Worm (Caenorhabditis elegans) whole organism, midembryonic: ENCODE data around the gene ptr-1.

ENCODE experiments used
- T22C8.4 ChIP-seq: fragments of 200-800 bp; sonication (Bioruptor generic); IDR thresholded peaks from 2 replicates; pipeline ENCODE4 v1.3.6; 2022; ENCODE audit warnings: missing genetic modification characterization, missing compliant biosample characterization
- cog-1 ChIP-seq: sonication (generic microtip); optimal IDR thresholded peaks from 2 replicates; lab custom pipeline; 2016; ENCODE audit warnings: missing genetic modification characterization, missing compliant biosample characterization
- flt-1 ChIP-seq: fragments of 200-800 bp; sonication (Bioruptor generic); IDR thresholded peaks from 2 replicates; pipeline ENCODE4 v1.3.6; 2022; ENCODE audit warnings: missing genetic modification characterization, missing compliant biosample characterization
- klf-2 ChIP-seq: fragments of 200-800 bp; sonication (Bioruptor generic); conservative IDR thresholded peaks from 2 replicates; pipeline ENCODE4 v1.3.6; 2022; ENCODE audit warnings: missing genetic modification reagents, missing genetic modification characterization, missing compliant biosample characterization
- med-1 ChIP-seq: sonication (generic microtip); optimal IDR thresholded peaks from 2 replicates; lab custom pipeline; 2017; ENCODE audit warnings: missing genetic modification characterization, mild to moderate bottlenecking, missing compliant biosample characterization, antibody characterized with exemption, missing genetic modification reagents; ENCODE audit not compliant: insufficient read depth
- ref-1 ChIP-seq: fragments of 200-800 bp; sonication (Bioruptor generic); conservative IDR thresholded peaks from 2 replicates; pipeline ENCODE4 v1.3.6; 2022; ENCODE audit warnings: missing genetic modification reagents, missing genetic modification characterization, missing compliant biosample characterization
- tab-1 ChIP-seq: fragments of 200-800 bp; sonication (Bioruptor generic); IDR thresholded peaks from 2 replicates; pipeline ENCODE4 v1.3.6; 2022; ENCODE audit warnings: missing genetic modification characterization, missing compliant biosample characterization
- ztf-23 ChIP-seq: fragments of 200-800 bp; sonication (Bioruptor generic); IDR thresholded peaks from 2 replicates; pipeline ENCODE4 v1.3.6; 2022; ENCODE audit warnings: missing genetic modification reagents, missing genetic modification characterization, missing compliant biosample characterization
- ztf-29 ChIP-seq: fragments of 200-800 bp; sonication (Bioruptor generic); IDR thresholded peaks from 2 replicates; pipeline ENCODE4 v1.3.6; 2022; ENCODE audit warnings: missing genetic modification reagents, missing genetic modification characterization, missing compliant biosample characterization

The ptr-1 gene

ce11 chrV:9130766-9131165 lies 50.8 kb downstream of the ptr-1 start, which contains the start of gene F21C10.19:
TSS of gene F21C10.19 (plus strand) at chrV:9131066.
- TF ChIP-seq ref-1 (GFP tag; lab: Robert Waterston, UW) (no peak), flt-1 (GFP tag; lab: Robert Waterston, UW) (no peak), tab-1 (GFP tag; lab: Robert Waterston, UW) (no peak), klf-2 (GFP tag; lab: Robert Waterston, UW) (no peak), ztf-23 (GFP tag; lab: Robert Waterston, UW) (no peak), T22C8.4 (GFP tag; lab: Robert Waterston, UW) (no peak), med-1 (GFP tag; lab: Kevin White, UChicago) (no peak), ztf-29 (GFP tag; lab: Robert Waterston, UW) (no peak), cog-1 (tag; lab: Kevin White, UChicago) (no peak)

- no peak for TF ChIP-seq flt-1 (GFP tag; lab: Robert Waterston, UW)
- TF ChIP-seq ref-1 (GFP tag; lab: Robert Waterston, UW), result no peak
- no peak for TF ChIP-seq ztf-29 (GFP tag; lab: Robert Waterston, UW)
- no peak for TF ChIP-seq klf-2 (GFP tag; lab: Robert Waterston, UW)
- TF ChIP-seq ztf-23 (GFP tag; lab: Robert Waterston, UW), result no peak
- TF ChIP-seq T22C8.4 (GFP tag; lab: Robert Waterston, UW), result no peak
Measured at ce11 chrV:9128562-9128961, 53.0 kb downstream of the ptr-1 start.
